Fruit fly (Drosophila melanogaster) whole organism, embryonic: ENCODE results near the gene CG4230.
A peak's percentile ranks its signal among the peaks of the same experiment; 100 is the strongest.

ENCODE experiments used
- ATbp ChIP-seq: fragments of 200-800 bp; sonication (Bioruptor generic); optimal IDR thresholded peaks from 2 replicates; lab custom pipeline; 2017; ENCODE audit warnings: missing biosample characterization, mild to moderate bottlenecking, missing genetic modification characterization, missing genetic modification reagents
- Ada2b ChIP-seq: fragments of 200-800 bp; sonication (Bioruptor generic); IDR thresholded peaks from 2 replicates; pipeline ENCODE4 v1.3.6; 2022; ENCODE audit warnings: missing biosample characterization, missing genetic modification characterization
- Aef1 ChIP-seq: fragments of 200-800 bp; sonication (Bioruptor generic); IDR thresholded peaks from 3 replicates; pipeline ENCODE4 v1.3.6; 2022; ENCODE audit warnings: missing biosample characterization, missing genetic modification characterization
- CG10654 ChIP-seq: fragments of 200-800 bp; sonication (Bioruptor generic); optimal IDR thresholded peaks from 2 replicates; lab custom pipeline; 2016; ENCODE audit warnings: missing biosample characterization, missing genetic modification characterization
- CG11695 ChIP-seq: fragments of 200-800 bp; sonication (Bioruptor generic); IDR thresholded peaks from 3 replicates; pipeline ENCODE4 v1.3.6; 2022; ENCODE audit warnings: missing biosample characterization, missing genetic modification characterization
- CG12299 ChIP-seq: fragments of 200-800 bp; sonication (Bioruptor generic); optimal IDR thresholded peaks from 2 replicates; lab custom pipeline; 2018; ENCODE audit warnings: missing biosample characterization, mild to moderate bottlenecking, missing genetic modification characterization
- CG1233 ChIP-seq: fragments of 200-800 bp; sonication (Bioruptor generic); optimal IDR thresholded peaks from 4 replicates; lab custom pipeline; 2018; ENCODE audit warnings: missing biosample characterization, mild to moderate bottlenecking, missing genetic modification characterization
- CG12659 ChIP-seq: fragments of 200-800 bp; sonication (Bioruptor generic); optimal IDR thresholded peaks from 3 replicates; lab custom pipeline; 2017; ENCODE audit warnings: mild to moderate bottlenecking, missing biosample characterization, missing genetic modification reagents, missing genetic modification characterization
- CG13894 ChIP-seq: fragments of 200-800 bp; sonication (Bioruptor generic); optimal IDR thresholded peaks from 3 replicates; lab custom pipeline; 2018; ENCODE audit warnings: missing biosample characterization, mild to moderate bottlenecking, missing genetic modification characterization, moderate library complexity
- CG15514 ChIP-seq: fragments of 200-800 bp; sonication (Bioruptor generic); optimal IDR thresholded peaks from 3 replicates; lab custom pipeline; 2017; ENCODE audit warnings: missing biosample characterization, missing genetic modification characterization, mild to moderate bottlenecking, moderate library complexity, missing genetic modification reagents
- CG17385 ChIP-seq: fragments of 200-800 bp; sonication (Bioruptor generic); optimal IDR thresholded peaks from 3 replicates; lab custom pipeline; 2018; ENCODE audit warnings: missing biosample characterization, mild to moderate bottlenecking, missing genetic modification characterization
- CG1832 ChIP-seq: fragments of 200-800 bp; sonication (Bioruptor generic); optimal IDR thresholded peaks from 2 replicates; lab custom pipeline; 2017; ENCODE audit warnings: missing biosample characterization, mild to moderate bottlenecking, missing genetic modification characterization, inconsistent platforms
- CG34376 ChIP-seq: fragments of 200-800 bp; sonication (Bioruptor generic); optimal IDR thresholded peaks from 2 replicates; lab custom pipeline; 2018; ENCODE audit warnings: missing biosample characterization, mild to moderate bottlenecking, missing genetic modification characterization
- CG7786 ChIP-seq: fragments of 200-800 bp; sonication (Bioruptor generic); optimal IDR thresholded peaks from 2 replicates; lab custom pipeline; 2016; ENCODE audit warnings: missing biosample characterization, missing genetic modification characterization
- CG8290 ChIP-seq, 3 experiments: fragments of 200-800 bp; sonication (Bioruptor generic); optimal IDR thresholded peaks; 2 replicates each; lab custom pipeline; 2016 to 2019; ENCODE audit warnings: missing biosample characterization in 3 of 3, missing genetic modification characterization in 3 of 3, mild to moderate bottlenecking in 2 of 3, moderate library complexity in 1 of 3
- CrebB ChIP-seq: fragments of 200-800 bp; sonication (Bioruptor generic); optimal IDR thresholded peaks from 3 replicates; lab custom pipeline; 2018; ENCODE audit warnings: missing biosample characterization, mild to moderate bottlenecking, missing genetic modification characterization
- Dad ChIP-seq: fragments of 200-800 bp; sonication (Bioruptor generic); optimal IDR thresholded peaks from 3 replicates; lab custom pipeline; 2016; ENCODE audit warnings: missing biosample characterization, missing genetic modification characterization
- Dfd ChIP-seq, 2 experiments: fragments of >200 bp; optimal IDR thresholded peaks; 2 replicates each; lab custom pipeline; 2017; ENCODE audit warnings: missing biosample characterization in 2 of 2, missing genetic modification characterization in 2 of 2
- Ets65A ChIP-seq: fragments of 200-800 bp; sonication (Bioruptor generic); peaks from one replicate; lab custom pipeline; 2016; ENCODE audit warnings: missing biosample characterization, missing genetic modification characterization
- Fer1 ChIP-seq: fragments of 200-800 bp; sonication (Bioruptor generic); optimal IDR thresholded peaks from 2 replicates; lab custom pipeline; 2017; ENCODE audit warnings: missing biosample characterization, mild to moderate bottlenecking, missing genetic modification characterization
- Fer3 ChIP-seq: fragments of 200-800 bp; sonication (Bioruptor generic); optimal IDR thresholded peaks from 2 replicates; lab custom pipeline; 2018; ENCODE audit warnings: missing biosample characterization, mild to moderate bottlenecking, missing genetic modification characterization, moderate library complexity
- Hand ChIP-seq: fragments of 200-800 bp; sonication (Bioruptor generic); optimal IDR thresholded peaks from 2 replicates; lab custom pipeline; 2017; ENCODE audit warnings: mild to moderate bottlenecking, missing biosample characterization, missing genetic modification reagents, missing genetic modification characterization
- Myb ChIP-seq: fragments of 200-800 bp; sonication (Bioruptor generic); optimal IDR thresholded peaks from 2 replicates; lab custom pipeline; 2016; ENCODE audit warnings: missing biosample characterization, missing genetic modification characterization
- NC2β ChIP-seq: fragments of 200-800 bp; sonication (Bioruptor generic); optimal IDR thresholded peaks from 2 replicates; lab custom pipeline; 2016; ENCODE audit warnings: missing biosample characterization, missing genetic modification characterization
- Pdp1 ChIP-seq, 2 experiments: fragments of 200-800 bp; sonication (Bioruptor generic); optimal IDR thresholded peaks; 3 replicates each; lab custom pipeline; 2016; ENCODE audit warnings: missing biosample characterization in 2 of 2, missing genetic modification characterization in 2 of 2, mild to moderate bottlenecking in 1 of 2, moderate library complexity in 1 of 2
- Poxn ChIP-seq: fragments of 200-800 bp; sonication (Bioruptor generic); IDR thresholded peaks from 2 replicates; pipeline ENCODE4 v1.3.6; 2022; ENCODE audit warnings: missing biosample characterization, missing genetic modification characterization
- bcd ChIP-seq: fragments of 200-800 bp; sonication (Bioruptor generic); optimal IDR thresholded peaks from 2 replicates; lab custom pipeline; 2017; ENCODE audit warnings: missing biosample characterization, mild to moderate bottlenecking, missing genetic modification characterization
- bowl ChIP-seq: fragments of 200-800 bp; sonication (Bioruptor generic); IDR thresholded peaks from 2 replicates; pipeline ENCODE4 v1.3.6; 2022; ENCODE audit warnings: missing biosample characterization, missing genetic modification characterization
- btn ChIP-seq: fragments of 200-800 bp; sonication (Bioruptor generic); optimal IDR thresholded peaks from 2 replicates; lab custom pipeline; 2016; ENCODE audit warnings: missing biosample characterization, missing genetic modification characterization
- cad ChIP-seq: fragments of >200 bp; optimal IDR thresholded peaks from 2 replicates; lab custom pipeline; 2017; ENCODE audit warnings: missing biosample characterization, missing genetic modification characterization
- cg ChIP-seq: fragments of 200-800 bp; sonication (Bioruptor generic); optimal IDR thresholded peaks from 3 replicates; lab custom pipeline; 2019; ENCODE audit warnings: missing biosample characterization, mild to moderate bottlenecking, missing genetic modification characterization, moderate library complexity
- chm ChIP-seq: fragments of 200-800 bp; sonication (Bioruptor generic); IDR thresholded peaks from 2 replicates; pipeline ENCODE4 v1.3.6; 2022; ENCODE audit warnings: missing biosample characterization, missing genetic modification characterization
- croc ChIP-seq: fragments of 200-800 bp; sonication (Bioruptor generic); conservative IDR thresholded peaks from 3 replicates; pipeline ENCODE4 v1.3.6; 2022; ENCODE audit warnings: missing biosample characterization, missing genetic modification characterization
- crp ChIP-seq, 2 experiments: fragments of 200-800 bp; sonication (Bioruptor generic); optimal IDR thresholded peaks; 2 replicates in 1 of 2; 3 replicates in 1 of 2; lab custom pipeline; 2017; ENCODE audit warnings: missing biosample characterization in 2 of 2, missing genetic modification characterization in 2 of 2, mild to moderate bottlenecking in 1 of 2, moderate library complexity in 1 of 2
- cwo ChIP-seq: fragments of 200-800 bp; sonication (Bioruptor generic); optimal IDR thresholded peaks from 3 replicates; lab custom pipeline; 2017; ENCODE audit warnings: missing biosample characterization, missing genetic modification characterization, mild to moderate bottlenecking, moderate library complexity, missing genetic modification reagents
- esg ChIP-seq: fragments of 200-800 bp; sonication (Bioruptor generic); conservative IDR thresholded peaks from 2 replicates; pipeline ENCODE4 v1.3.6; 2022; ENCODE audit warnings: missing biosample characterization, missing genetic modification characterization
- eve ChIP-seq, 2 experiments: fragments of >200 bp; optimal IDR thresholded peaks; 2 replicates each; lab custom pipeline; 2017; ENCODE audit warnings: missing biosample characterization in 2 of 2, missing genetic modification characterization in 2 of 2
- gt ChIP-seq: fragments of 200-800 bp; sonication (Bioruptor generic); IDR thresholded peaks from 2 replicates; pipeline ENCODE4 v1.3.6; 2022; ENCODE audit warnings: missing biosample characterization, missing genetic modification characterization
- insv ChIP-seq, 2 experiments: fragments of 200-800 bp; sonication (Bioruptor generic); optimal IDR thresholded peaks; 3 replicates each; lab custom pipeline; 2016 to 2018; ENCODE audit warnings: missing biosample characterization in 2 of 2, missing genetic modification characterization in 2 of 2
- jing ChIP-seq: fragments of 200-800 bp; sonication (Bioruptor generic); optimal IDR thresholded peaks from 2 replicates; lab custom pipeline; 2018; ENCODE audit warnings: missing biosample characterization, mild to moderate bottlenecking, missing genetic modification characterization
- kni ChIP-seq: fragments of 200-800 bp; sonication (Bioruptor generic); optimal IDR thresholded peaks from 3 replicates; lab custom pipeline; 2017; ENCODE audit warnings: mild to moderate bottlenecking, missing biosample characterization, missing genetic modification reagents, missing genetic modification characterization
- odd ChIP-seq: fragments of 200-800 bp; sonication (Bioruptor generic); optimal IDR thresholded peaks from 2 replicates; lab custom pipeline; 2017; ENCODE audit warnings: missing biosample characterization, mild to moderate bottlenecking, missing genetic modification characterization
- phol ChIP-seq: fragments of 200-800 bp; sonication (Bioruptor generic); optimal IDR thresholded peaks from 3 replicates; lab custom pipeline; 2018; ENCODE audit warnings: missing biosample characterization, mild to moderate bottlenecking, missing genetic modification characterization, moderate library complexity
- pros ChIP-seq: fragments of 200-800 bp; sonication (Bioruptor generic); optimal IDR thresholded peaks from 3 replicates; lab custom pipeline; 2019; ENCODE audit warnings: missing biosample characterization, mild to moderate bottlenecking, missing genetic modification characterization, moderate library complexity
- repo ChIP-seq: fragments of 200-800 bp; sonication (Bioruptor generic); optimal IDR thresholded peaks from 2 replicates; lab custom pipeline; 2016; ENCODE audit warnings: missing biosample characterization, missing genetic modification characterization
- tap ChIP-seq: fragments of 200-800 bp; optimal IDR thresholded peaks from 3 replicates; lab custom pipeline; 2019; ENCODE audit warnings: missing biosample characterization, mild to moderate bottlenecking, missing genetic modification characterization, moderate library complexity
- tio ChIP-seq: fragments of 200-800 bp; sonication (Bioruptor generic); optimal IDR thresholded peaks from 2 replicates; lab custom pipeline; 2017; ENCODE audit warnings: missing biosample characterization, missing genetic modification characterization, inconsistent platforms
- zfh1 ChIP-seq: fragments of 200-800 bp; sonication (Bioruptor generic); IDR thresholded peaks from 3 replicates; pipeline ENCODE4 v1.3.6; 2022; ENCODE audit warnings: missing biosample characterization, missing genetic modification characterization

Gene CG4230

DNA sequence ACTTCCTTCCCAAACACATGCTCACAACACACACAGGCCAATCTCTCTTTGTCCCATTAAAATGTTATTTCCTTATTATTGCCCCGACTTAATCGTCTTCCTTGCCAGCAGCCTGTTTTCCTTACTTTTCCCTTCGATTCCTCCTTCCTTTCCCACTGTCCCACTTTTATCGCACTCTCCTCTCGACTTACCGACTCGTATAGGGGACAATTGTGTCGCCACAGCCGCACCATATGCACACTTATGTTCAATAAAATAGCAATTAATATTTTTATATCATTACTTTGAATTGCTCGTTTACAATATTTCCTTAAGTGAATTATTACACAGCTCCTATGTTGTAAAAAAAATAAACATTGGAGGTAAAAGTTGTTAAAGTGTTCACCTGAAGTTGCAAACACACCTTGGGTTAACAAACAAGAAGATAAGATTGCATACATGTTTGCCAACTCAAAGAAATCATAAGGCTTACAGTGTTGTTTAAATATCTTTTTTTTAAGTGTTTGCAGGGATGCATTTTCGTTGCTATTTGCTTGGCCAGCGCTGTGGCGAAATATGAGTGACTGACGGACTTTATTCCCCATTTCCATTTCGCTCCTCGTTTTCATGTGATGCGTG is 9.0 kb upstream of the CG4230 start (continued):
- TF ChIP-seq kni (GFP tag; lab: Kevin White, UChicago) = no peak
- TF ChIP-seq CG11695 (GFP tag; lab: Robert Waterston, UW) = peak; percentile 84
- TF ChIP-seq Ets65A (GFP tag; lab: Kevin White, UChicago) = peak; percentile 96
- TF ChIP-seq btn = peak; percentile 33
- TF ChIP-seq Fer1 (GFP tag; lab: Kevin White, UChicago) = peak; percentile 86
- peak; percentile 71 for TF ChIP-seq Fer3
- peak; percentile 70 for TF ChIP-seq CG12299 (tag; lab: Kevin White, UChicago)
- TF ChIP-seq jing (GFP tag; lab: Kevin White, UChicago) = peak; percentile 67
- peak; percentile 49; the same call in 2 of the 3 replicates for TF ChIP-seq Aef1
- TF ChIP-seq cwo (GFP tag; lab: Kevin White, UChicago) = peak; percentile 78
- no peak for TF ChIP-seq Dfd (GFP tag; optimal IDR thresholded peaks at IDR 0.05; lab: Kevin White, UChicago)
- peak; percentile 20; the same call in 1 of the 3 replicates for TF ChIP-seq croc (GFP tag; lab: Robert Waterston, UW)
- peak; percentile 65 for TF ChIP-seq Hand (GFP tag; lab: Kevin White, UChicago)
- peak; percentile 77 for TF ChIP-seq CG12659 (GFP tag; lab: Kevin White, UChicago)
- peak; percentile 72 for TF ChIP-seq bcd (GFP tag; lab: Kevin White, UChicago)
- TF ChIP-seq chm (GFP tag; lab: Robert Waterston, UW) = no peak
- peak; percentile 81 for TF ChIP-seq tap (tag; lab: Kevin White, UChicago)
- TF ChIP-seq Myb (GFP tag; lab: Kevin White, UChicago) = peak; percentile 41
- peak; percentile 85 for TF ChIP-seq odd (GFP tag; lab: Kevin White, UChicago)
- TF ChIP-seq esg = peak; percentile 53; the same call in 1 of the 2 replicates
- TF ChIP-seq eve (GFP tag; optimal IDR thresholded peaks at IDR 0.05; lab: Kevin White, UChicago) = peak in 1 of 2 experiments; percentile 95
- TF ChIP-seq cg = no peak
- TF ChIP-seq bowl (GFP tag; lab: Robert Waterston, UW) = peak; percentile 38; the same call in 1 of the 2 replicates
- peak; percentile 66 to 67 for TF ChIP-seq Pdp1 (GFP tag; optimal IDR thresholded peaks at IDR 0.05; lab: Kevin White, UChicago)
- TF ChIP-seq CG34376 (GFP tag; lab: Kevin White, UChicago) = peak; percentile 44
- peak; percentile 63 for TF ChIP-seq CG15514 (GFP tag; lab: Kevin White, UChicago)
- no peak for TF ChIP-seq pros (GFP tag; lab: Kevin White, UChicago)
- TF ChIP-seq Poxn (GFP tag; lab: Robert Waterston, UW) = no peak
- peak; percentile 56 for TF ChIP-seq NC2β (GFP tag; lab: Kevin White, UChicago)
- peak; percentile 86 for TF ChIP-seq ATbp
- TF ChIP-seq CG13894 (tag; lab: Kevin White, UChicago) = peak; percentile 4
- TF ChIP-seq insv (GFP tag; optimal IDR thresholded peaks at IDR 0.05; lab: Kevin White, UChicago) = no peak
- TF ChIP-seq phol (tag; lab: Kevin White, UChicago) = peak; percentile 82
- peak; percentile 80 for TF ChIP-seq CG17385 (GFP tag; lab: Kevin White, UChicago)
- TF ChIP-seq Dad = peak; percentile 16
- TF ChIP-seq CG1832 (GFP tag; lab: Kevin White, UChicago) = no peak
- peak; percentile 47; the same call in 1 of the 3 replicates for TF ChIP-seq zfh1 (GFP tag; lab: Robert Waterston, UW)
- peak; percentile 60 for TF ChIP-seq CG10654 (GFP tag; lab: Kevin White, UChicago)
- TF ChIP-seq gt (GFP tag; lab: Robert Waterston, UW) = no peak
- peak; percentile 54 for TF ChIP-seq repo
- TF ChIP-seq CG1233 (GFP tag; lab: Kevin White, UChicago) = peak; percentile 78
- TF ChIP-seq Ada2b (GFP tag; lab: Robert Waterston, UW) = peak; percentile 54
- TF ChIP-seq CG8290 (GFP tag; optimal IDR thresholded peaks at IDR 0.05; lab: Kevin White, UChicago) = peak; percentile 40
- peak in 1 of 2 experiments; percentile 50 for TF ChIP-seq CG8290 (tag; optimal IDR thresholded peaks at IDR 0.05; lab: Kevin White, UChicago)
- TF ChIP-seq CrebB (tag; lab: Kevin White, UChicago) = peak; percentile 66
- TF ChIP-seq CG7786 (GFP tag; lab: Kevin White, UChicago) = peak; percentile 60
- peak; percentile 87 for TF ChIP-seq tio (GFP tag; lab: Kevin White, UChicago)
- TF ChIP-seq cad (GFP tag; lab: Kevin White, UChicago) = no peak
- TF ChIP-seq crp (GFP tag; optimal IDR thresholded peaks at IDR 0.05; lab: Kevin White, UChicago) = peak in 1 of 2 experiments; percentile 14
